Fruit fly (Drosophila melanogaster): Measurements from ENCODE around the gene CG43232.

Gene CG43232

DNA sequence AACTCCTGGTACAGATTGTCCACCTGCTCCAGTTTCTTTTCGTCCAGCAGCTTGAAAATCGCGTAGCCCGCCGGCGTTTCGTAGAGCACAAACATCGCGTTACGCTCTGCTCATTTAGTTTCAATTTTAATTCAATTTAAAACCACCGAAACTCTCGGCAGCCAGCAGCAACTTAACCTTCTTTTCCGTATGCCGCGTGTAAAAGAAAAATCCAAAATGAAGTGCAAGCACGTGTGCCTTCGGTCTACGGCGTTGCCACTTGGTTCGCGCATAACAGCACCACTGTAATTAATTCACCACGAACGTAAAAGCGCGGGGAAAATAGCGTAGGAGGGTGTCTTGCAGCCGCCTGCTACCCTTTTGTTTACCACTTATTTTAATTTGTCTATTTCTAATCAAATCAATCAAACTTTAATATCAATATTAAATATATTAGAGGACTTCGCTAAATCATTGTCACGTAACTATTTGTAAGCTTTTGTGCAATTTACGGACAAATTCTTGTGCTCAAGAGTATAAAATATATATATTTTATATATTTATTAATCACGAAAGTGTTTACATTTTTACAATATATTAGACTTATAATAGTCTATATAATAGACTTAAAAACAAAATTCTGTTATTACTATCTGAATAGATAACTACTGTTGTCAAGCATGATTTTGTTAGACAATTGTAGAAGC is 13.3 kb upstream of the CG43232 start, which contains the start of gene nop5 (continued):
- TF ChIP-seq B-H2 (GFP tag; optimal IDR thresholded peaks at IDR 0.05) (peak; percentile 72), pan (optimal IDR thresholded peaks at IDR 0.05) (peak in 1 of 2 experiments; percentile 81), pan (GFP tag; optimal IDR thresholded peaks at IDR 0.05 in 1 of 2, IDR thresholded peaks at IDR 0.05 in 1 of 2) (peak; percentile 21 to 73), CG2202 (tag; optimal IDR thresholded peaks at IDR 0.05) (no peak), insv (GFP tag; optimal IDR thresholded peaks at IDR 0.05) (peak in 1 of 2 experiments; percentile 63), nmo (GFP tag; optimal IDR thresholded peaks at IDR 0.05) (peak; percentile 81), hb (GFP tag; IDR thresholded peaks at IDR 0.05; ENCODE audit: partially characterized antibody) (no peak), CG32767 (GFP tag; IDR thresholded peaks at IDR 0.05) (no peak), CG10209 (GFP tag; optimal IDR thresholded peaks at IDR 0.05) (peak; percentile 73), CG18619 (GFP tag; optimal IDR thresholded peaks at IDR 0.05) (peak; percentile 83), Poxn (GFP tag; IDR thresholded peaks at IDR 0.05) (no peak), crc (GFP tag; optimal IDR thresholded peaks at IDR 0.05) (no peak), CG32532 (GFP tag; IDR thresholded peaks at IDR 0.05) (0 out of 2 replicates have a peak, but pooled peaks have one; percentile 22), CG2678 (tag; optimal IDR thresholded peaks at IDR 0.05) (peak; percentile 89), Rx (GFP tag; IDR thresholded peaks at IDR 0.05) (no peak), exex (tag; optimal IDR thresholded peaks at IDR 0.05) (peak; percentile 47), mam (GFP tag; optimal IDR thresholded peaks at IDR 0.05) (no peak), Lpt (GFP tag; optimal IDR thresholded peaks at IDR 0.05) (no peak), CG34224 (GFP tag; IDR thresholded peaks at IDR 0.05; ENCODE audit: partially characterized antibody) (no peak), Nf-YC (tag; optimal IDR thresholded peaks at IDR 0.05) (peak; percentile 82), CG2116 (GFP tag; optimal IDR thresholded peaks at IDR 0.05) (peak; percentile 33), CG17802 (tag; optimal IDR thresholded peaks at IDR 0.05) (no peak), Fer2 (tag; optimal IDR thresholded peaks at IDR 0.05) (peak; percentile 40), mirr (GFP tag; optimal IDR thresholded peaks at IDR 0.05) (no peak), CG6689 (GFP tag; IDR thresholded peaks at IDR 0.05) (peak; percentile 47), CG8944 (GFP tag; optimal IDR thresholded peaks at IDR 0.05) (no peak), CG5180 (GFP tag; optimal IDR thresholded peaks at IDR 0.05) (no peak), CG34422 (GFP tag; IDR thresholded peaks at IDR 0.05) (peak; percentile 55; the same call in 1 of the 3 replicates), CG14441 (GFP tag; IDR thresholded peaks at IDR 0.05) (no peak), CG7786 (GFP tag; optimal IDR thresholded peaks at IDR 0.05) (no peak), CG15269 (tag; optimal IDR thresholded peaks at IDR 0.05) (no peak), CG1233 (GFP tag; optimal IDR thresholded peaks at IDR 0.05) (peak; percentile 76), CG10565 (GFP tag; optimal IDR thresholded peaks at IDR 0.05) (no peak), jing (GFP tag; optimal IDR thresholded peaks at IDR 0.05) (no peak), pum (GFP tag; optimal IDR thresholded peaks at IDR 0.05) (no peak), CG42726 (GFP tag; IDR thresholded peaks at IDR 0.05; ENCODE audit: partially characterized antibody) (no peak), HLHmδ (GFP tag; optimal IDR thresholded peaks at IDR 0.05) (peak; percentile 43), MESR4 (GFP tag; optimal IDR thresholded peaks at IDR 0.05) (peak; percentile 90), CG17829 (tag; optimal IDR thresholded peaks at IDR 0.05) (peak; percentile 78), Atf6 (GFP tag; IDR thresholded peaks at IDR 0.05) (no peak), CG13775 (GFP tag; optimal IDR thresholded peaks at IDR 0.05) (peak; percentile 73), lmd (GFP tag; IDR thresholded peaks at IDR 0.05) (peak; percentile 37; the same call in 1 of the 2 replicates), CG3726 (GFP tag; IDR thresholded peaks at IDR 0.05) (no peak), Abd-B (GFP tag; optimal IDR thresholded peaks at IDR 0.05) (no peak), wor (GFP tag; IDR thresholded peaks at IDR 0.05) (no peak), NK7.1 (GFP tag; optimal IDR thresholded peaks at IDR 0.05) (no peak), CG14710 (tag; optimal IDR thresholded peaks at IDR 0.05) (peak; percentile 79), ATbp (GFP tag; optimal IDR thresholded peaks at IDR 0.05) (no peak), lilli (GFP tag; optimal IDR thresholded peaks at IDR 0.05) (no peak)
